Fruit fly (Drosophila melanogaster) whole organism, embryonic: ENCODE measurements around the gene CG1896.
A peak's percentile ranks its signal among the peaks of the same experiment; 100 is the strongest.

Source experiments
- Asciz ChIP-seq: fragments of 200-800 bp; sonication (Bioruptor generic); optimal IDR thresholded peaks from 2 replicates; lab custom pipeline; 2017; ENCODE audit warnings: missing biosample characterization, mild to moderate bottlenecking, missing genetic modification characterization, missing genetic modification reagents
- Atf6 ChIP-seq: fragments of 200-800 bp; sonication (Bioruptor generic); IDR thresholded peaks from 2 replicates; pipeline ENCODE4 v1.3.6; 2022; ENCODE audit warnings: missing biosample characterization, missing genetic modification characterization
- CG10321 ChIP-seq: fragments of 200-800 bp; sonication (Bioruptor generic); IDR thresholded peaks from 2 replicates; pipeline ENCODE4 v1.3.6; 2022; ENCODE audit warnings: missing biosample characterization, missing genetic modification characterization
- CG10366 ChIP-seq: fragments of 200-800 bp; sonication (Bioruptor generic); IDR thresholded peaks from 2 replicates; pipeline ENCODE4 v1.3.6; 2022; ENCODE audit warnings: missing biosample characterization, missing genetic modification characterization
- CG10979 ChIP-seq: fragments of 200-800 bp; sonication (Bioruptor generic); optimal IDR thresholded peaks from 2 replicates; lab custom pipeline; 2018; ENCODE audit warnings: missing biosample characterization, mild to moderate bottlenecking, missing genetic modification characterization, moderate library complexity
- CG11093 ChIP-seq: fragments of 200-800 bp; sonication (Bioruptor generic); IDR thresholded peaks from 3 replicates; pipeline ENCODE4 v1.3.6; 2022; ENCODE audit warnings: missing biosample characterization, missing genetic modification characterization
- CG11398 ChIP-seq: fragments of 200-800 bp; sonication (Bioruptor generic); optimal IDR thresholded peaks from 2 replicates; lab custom pipeline; 2016; ENCODE audit warnings: missing biosample characterization, missing genetic modification characterization
- CG12942 ChIP-seq: fragments of 200-800 bp; sonication (Bioruptor generic); optimal IDR thresholded peaks from 3 replicates; lab custom pipeline; 2016; ENCODE audit warnings: missing biosample characterization, missing genetic modification characterization
- CG14710 ChIP-seq: fragments of 200-800 bp; sonication (Bioruptor generic); optimal IDR thresholded peaks from 3 replicates; lab custom pipeline; 2019; ENCODE audit warnings: missing biosample characterization, mild to moderate bottlenecking, missing genetic modification characterization, moderate library complexity
- CG14965 ChIP-seq: fragments of 200-800 bp; sonication (Bioruptor generic); optimal IDR thresholded peaks from 2 replicates; lab custom pipeline; 2016; ENCODE audit warnings: missing biosample characterization, missing genetic modification characterization, borderline replicate concordance
- CG16815 ChIP-seq: fragments of 200-800 bp; sonication (Bioruptor generic); optimal IDR thresholded peaks from 3 replicates; lab custom pipeline; 2017; ENCODE audit warnings: missing biosample characterization, mild to moderate bottlenecking, missing genetic modification characterization
- CG18476 ChIP-seq: fragments of 200-800 bp; sonication (Bioruptor generic); optimal IDR thresholded peaks from 2 replicates; lab custom pipeline; 2016; ENCODE audit warnings: missing biosample characterization, mild to moderate bottlenecking, missing genetic modification characterization
- CG2120 ChIP-seq: fragments of 200-800 bp; sonication (Bioruptor generic); optimal IDR thresholded peaks from 3 replicates; lab custom pipeline; 2016; ENCODE audit warnings: missing biosample characterization, missing genetic modification characterization
- CG2129 ChIP-seq: fragments of 200-800 bp; sonication (Bioruptor generic); IDR thresholded peaks from 2 replicates; pipeline ENCODE4 v1.3.6; 2022; ENCODE audit warnings: missing biosample characterization, missing genetic modification characterization; ENCODE audit not compliant: partially characterized antibody
- CG30431 ChIP-seq: fragments of 200-800 bp; sonication (Bioruptor generic); optimal IDR thresholded peaks from 2 replicates; lab custom pipeline; 2017; ENCODE audit warnings: missing biosample characterization, missing genetic modification characterization
- CG31365 ChIP-seq: fragments of 200-800 bp; sonication (Bioruptor generic); optimal IDR thresholded peaks from 2 replicates; lab custom pipeline; 2018; ENCODE audit warnings: missing biosample characterization, mild to moderate bottlenecking, missing genetic modification characterization
- CG32532 ChIP-seq: fragments of 200-800 bp; sonication (Bioruptor generic); IDR thresholded peaks from 2 replicates; pipeline ENCODE4 v1.3.6; 2022; ENCODE audit warnings: missing biosample characterization, missing genetic modification characterization
- CG32772 ChIP-seq: fragments of 200-800 bp; sonication (Bioruptor generic); IDR thresholded peaks from 2 replicates; pipeline ENCODE4 v1.3.6; 2022; ENCODE audit warnings: missing biosample characterization, missing genetic modification characterization
- CG33213 ChIP-seq: fragments of 200-800 bp; sonication (Bioruptor generic); optimal IDR thresholded peaks from 3 replicates; lab custom pipeline; 2016; ENCODE audit warnings: missing biosample characterization, missing genetic modification characterization
- CG34376 ChIP-seq: fragments of 200-800 bp; sonication (Bioruptor generic); optimal IDR thresholded peaks from 2 replicates; lab custom pipeline; 2018; ENCODE audit warnings: missing biosample characterization, mild to moderate bottlenecking, missing genetic modification characterization
- CG3838 ChIP-seq: fragments of 200-800 bp; sonication (Bioruptor generic); optimal IDR thresholded peaks from 3 replicates; lab custom pipeline; 2016; ENCODE audit warnings: missing biosample characterization, missing genetic modification characterization
- CG3847 ChIP-seq: fragments of 200-800 bp; sonication (Bioruptor generic); IDR thresholded peaks from 2 replicates; pipeline ENCODE4 v1.3.6; 2022; ENCODE audit warnings: missing biosample characterization, missing genetic modification characterization
- CG4820 ChIP-seq: fragments of 200-800 bp; sonication (Bioruptor generic); optimal IDR thresholded peaks from 3 replicates; lab custom pipeline; 2016; ENCODE audit warnings: missing biosample characterization, missing genetic modification characterization
- CG6791 ChIP-seq: fragments of 200-800 bp; sonication (Bioruptor generic); IDR thresholded peaks from 3 replicates; pipeline ENCODE4 v1.3.6; 2022; ENCODE audit warnings: missing biosample characterization, missing genetic modification characterization; ENCODE audit not compliant: partially characterized antibody
- CG7987 ChIP-seq: fragments of 200-800 bp; sonication (Bioruptor generic); optimal IDR thresholded peaks from 2 replicates; lab custom pipeline; 2018; ENCODE audit warnings: missing biosample characterization, mild to moderate bottlenecking, missing genetic modification characterization, moderate library complexity
- CG9932 ChIP-seq: fragments of 200-800 bp; sonication (Bioruptor generic); IDR thresholded peaks from 2 replicates; pipeline ENCODE4 v1.3.6; 2022; ENCODE audit warnings: missing biosample characterization, missing genetic modification characterization
- Dfd ChIP-seq, 2 experiments: fragments of >200 bp; optimal IDR thresholded peaks; 2 replicates each; lab custom pipeline; 2017; ENCODE audit warnings: missing biosample characterization in 2 of 2, missing genetic modification characterization in 2 of 2
- Fer3 ChIP-seq: fragments of 200-800 bp; sonication (Bioruptor generic); optimal IDR thresholded peaks from 2 replicates; lab custom pipeline; 2018; ENCODE audit warnings: missing biosample characterization, mild to moderate bottlenecking, missing genetic modification characterization, moderate library complexity
- GATAe ChIP-seq: fragments of 200-800 bp; sonication (Bioruptor generic); conservative IDR thresholded peaks from 2 replicates; pipeline ENCODE4 v1.3.6; 2022; ENCODE audit warnings: missing biosample characterization, missing genetic modification characterization
- Hand ChIP-seq: fragments of 200-800 bp; sonication (Bioruptor generic); optimal IDR thresholded peaks from 2 replicates; lab custom pipeline; 2017; ENCODE audit warnings: mild to moderate bottlenecking, missing biosample characterization, missing genetic modification reagents, missing genetic modification characterization
- Mrtf ChIP-seq: fragments of 200-800 bp; sonication (Bioruptor generic); IDR thresholded peaks from 3 replicates; pipeline ENCODE4 v1.3.6; 2022; ENCODE audit warnings: missing biosample characterization, missing genetic modification characterization
- PHDP ChIP-seq: fragments of 200-800 bp; sonication (Bioruptor generic); optimal IDR thresholded peaks from 3 replicates; lab custom pipeline; 2018; ENCODE audit warnings: missing biosample characterization, mild to moderate bottlenecking, missing genetic modification characterization, moderate library complexity
- Pdp1 ChIP-seq, 2 experiments: fragments of 200-800 bp; sonication (Bioruptor generic); optimal IDR thresholded peaks; 3 replicates each; lab custom pipeline; 2016; ENCODE audit warnings: missing biosample characterization in 2 of 2, missing genetic modification characterization in 2 of 2, mild to moderate bottlenecking in 1 of 2, moderate library complexity in 1 of 2
- Rx ChIP-seq: fragments of 200-800 bp; sonication (Bioruptor generic); IDR thresholded peaks from 2 replicates; pipeline ENCODE4 v1.3.6; 2022; ENCODE audit warnings: missing biosample characterization, missing genetic modification characterization
- Xbp1 ChIP-seq: fragments of 200-800 bp; sonication (Bioruptor generic); optimal IDR thresholded peaks from 3 replicates; lab custom pipeline; 2016; ENCODE audit warnings: missing biosample characterization, mild to moderate bottlenecking, missing genetic modification characterization
- cad ChIP-seq: fragments of >200 bp; optimal IDR thresholded peaks from 2 replicates; lab custom pipeline; 2017; ENCODE audit warnings: missing biosample characterization, missing genetic modification characterization
- cato ChIP-seq: fragments of 200-800 bp; sonication (Bioruptor generic); optimal IDR thresholded peaks from 2 replicates; lab custom pipeline; 2016; ENCODE audit warnings: missing biosample characterization, missing genetic modification characterization, borderline replicate concordance
- dati ChIP-seq: fragments of 200-800 bp; sonication (Bioruptor generic); IDR thresholded peaks from 2 replicates; pipeline ENCODE4 v1.3.6; 2022; ENCODE audit warnings: missing biosample characterization, missing genetic modification characterization
- dpn ChIP-seq, 2 experiments: fragments of 200-800 bp; sonication (Bioruptor generic); optimal IDR thresholded peaks; 3 replicates each; lab custom pipeline; 2016; ENCODE audit warnings: missing biosample characterization in 2 of 2, missing genetic modification characterization in 2 of 2
- fru ChIP-seq: fragments of >200 bp; optimal IDR thresholded peaks from 2 replicates; lab custom pipeline; 2017
- mam ChIP-seq: fragments of 200-800 bp; sonication (Bioruptor generic); optimal IDR thresholded peaks from 3 replicates; lab custom pipeline; 2016; ENCODE audit warnings: missing biosample characterization, missing genetic modification characterization
- mld ChIP-seq: fragments of 200-800 bp; sonication (Bioruptor generic); IDR thresholded peaks from 3 replicates; pipeline ENCODE4 v1.3.6; 2022; ENCODE audit warnings: missing biosample characterization, missing genetic modification characterization; ENCODE audit not compliant: partially characterized antibody
- onecut ChIP-seq: fragments of 200-800 bp; sonication (Bioruptor generic); IDR thresholded peaks from 2 replicates; pipeline ENCODE4 v1.3.6; 2022; ENCODE audit warnings: missing biosample characterization, missing genetic modification characterization
- pita ChIP-seq: fragments of 200-800 bp; sonication (Bioruptor generic); optimal IDR thresholded peaks from 2 replicates; lab custom pipeline; 2017; ENCODE audit warnings: missing biosample characterization, mild to moderate bottlenecking, missing genetic modification characterization
- repo ChIP-seq: fragments of 200-800 bp; sonication (Bioruptor generic); optimal IDR thresholded peaks from 2 replicates; lab custom pipeline; 2016; ENCODE audit warnings: missing biosample characterization, missing genetic modification characterization
- ro ChIP-seq: fragments of 200-800 bp; sonication (Bioruptor generic); IDR thresholded peaks from 2 replicates; pipeline ENCODE4 v1.3.6; 2022; ENCODE audit warnings: missing biosample characterization, missing genetic modification characterization
- row ChIP-seq: fragments of 200-800 bp; sonication (Bioruptor generic); IDR thresholded peaks from 3 replicates; pipeline ENCODE4 v1.3.6; 2022; ENCODE audit warnings: missing biosample characterization, missing genetic modification characterization
- sr ChIP-seq: fragments of 200-800 bp; sonication (Bioruptor generic); IDR thresholded peaks from 3 replicates; pipeline ENCODE4 v1.3.6; 2022; ENCODE audit warnings: missing biosample characterization, missing genetic modification characterization
- tll ChIP-seq, 2 experiments: fragments of 200-800 bp in 1 of 2; fragments of >200 bp in 1 of 2; sonication (Bioruptor generic) in 1 of 2; optimal IDR thresholded peaks; 2 replicates each; lab custom pipeline; 2017 to 2019; ENCODE audit warnings: missing biosample characterization in 2 of 2, missing genetic modification characterization in 2 of 2, mild to moderate bottlenecking in 1 of 2, moderate library complexity in 1 of 2
- zf30C ChIP-seq: fragments of 200-800 bp; sonication (Bioruptor generic); optimal IDR thresholded peaks from 3 replicates; lab custom pipeline; 2018; ENCODE audit warnings: missing biosample characterization, mild to moderate bottlenecking, missing genetic modification characterization

Gene CG1896

DNA sequence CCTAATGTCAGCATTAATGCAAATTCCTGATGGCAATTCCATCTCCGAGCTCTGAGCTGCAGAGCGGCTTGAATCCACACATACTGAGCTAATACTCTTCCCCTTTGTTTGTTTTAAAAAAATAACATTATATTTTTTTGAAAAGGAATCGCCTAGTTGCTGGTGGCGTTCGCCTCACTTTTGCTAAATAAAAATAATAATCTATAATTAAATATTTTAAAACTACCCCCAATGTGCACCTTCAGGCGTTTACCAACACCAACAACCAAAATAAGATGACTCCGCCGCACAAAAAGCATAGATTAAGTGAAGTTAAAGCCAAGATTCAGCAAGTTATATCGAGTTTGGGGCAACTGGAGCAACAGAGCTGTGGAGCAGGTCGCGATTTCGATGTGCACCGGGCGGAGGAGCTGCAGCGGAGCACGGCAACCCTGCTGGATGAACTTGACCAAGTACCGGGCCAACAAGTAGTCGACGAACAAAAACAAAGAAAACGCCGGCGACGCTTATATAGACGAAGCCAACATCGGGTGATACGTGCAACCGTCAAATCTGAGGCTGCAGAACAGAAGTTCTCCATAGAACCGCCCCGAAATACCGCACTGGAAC, at the start of gene CG1896 (continued):
- no peak for TF ChIP-seq pita (GFP tag; lab: Kevin White, UChicago)
- TF ChIP-seq CG10979 = peak; percentile 21
- TF ChIP-seq CG14710 (tag; lab: Kevin White, UChicago) = peak; percentile 21
- TF ChIP-seq onecut (GFP tag; lab: Robert Waterston, UW) = 0 out of 2 replicates have a peak, but pooled peaks have one; percentile 16
- no peak for TF ChIP-seq Hand (GFP tag; lab: Kevin White, UChicago)
- no peak for TF ChIP-seq CG2129 (GFP tag; lab: Robert Waterston, UW)
- no peak for TF ChIP-seq Dfd (GFP tag; optimal IDR thresholded peaks at IDR 0.05; lab: Kevin White, UChicago)
- peak; percentile 8 for TF ChIP-seq mam (GFP tag; lab: Kevin White, UChicago)
- peak; percentile 41; the same call in 1 of the 2 replicates for TF ChIP-seq CG32532 (GFP tag; lab: Robert Waterston, UW)
- TF ChIP-seq dpn (GFP tag; optimal IDR thresholded peaks at IDR 0.05; lab: Kevin White, UChicago) = peak in 1 of 2 experiments; percentile 14
- TF ChIP-seq CG9932 (GFP tag; lab: Robert Waterston, UW) = peak; percentile 48; the same call in 1 of the 2 replicates
- TF ChIP-seq CG12942 (GFP tag; lab: Kevin White, UChicago) = no peak
- no peak for TF ChIP-seq CG6791
- no peak for TF ChIP-seq Pdp1 (GFP tag; optimal IDR thresholded peaks at IDR 0.05; lab: Kevin White, UChicago)
- no peak for TF ChIP-seq Mrtf
- no peak for TF ChIP-seq fru
- peak; percentile 1 for TF ChIP-seq CG7987 (GFP tag; lab: Kevin White, UChicago)
- TF ChIP-seq Xbp1 (GFP tag; lab: Kevin White, UChicago) = peak; percentile 43
- TF ChIP-seq CG3838 (GFP tag; lab: Kevin White, UChicago) = no peak
- no peak for TF ChIP-seq CG31365 (tag; lab: Kevin White, UChicago)
- TF ChIP-seq CG34376 (GFP tag; lab: Kevin White, UChicago) = peak; percentile 31
- no peak for TF ChIP-seq ro
- peak; percentile 46 for TF ChIP-seq CG18476
- TF ChIP-seq Asciz = no peak
- TF ChIP-seq cato (GFP tag; lab: Kevin White, UChicago) = no peak
- no peak for TF ChIP-seq CG30431
- TF ChIP-seq Fer3 (tag; lab: Kevin White, UChicago) = peak; percentile 30
- peak; percentile 54 for TF ChIP-seq CG10366 (GFP tag; lab: Robert Waterston, UW)
- TF ChIP-seq CG4820 (GFP tag; lab: Kevin White, UChicago) = peak; percentile 5
- TF ChIP-seq mld = no peak
- TF ChIP-seq CG11398 (GFP tag; lab: Kevin White, UChicago) = no peak
- TF ChIP-seq repo = no peak
- no peak for TF ChIP-seq Atf6 (GFP tag; lab: Robert Waterston, UW)
- TF ChIP-seq PHDP = peak; percentile 36
- no peak for TF ChIP-seq dati (GFP tag; lab: Robert Waterston, UW)
- TF ChIP-seq CG32772 (GFP tag; lab: Robert Waterston, UW) = no peak; the same call in 1 of the 2 replicates
- no peak for TF ChIP-seq CG14965 (GFP tag; lab: Kevin White, UChicago)
- TF ChIP-seq Rx (GFP tag; lab: Robert Waterston, UW) = 0 out of 2 replicates have a peak, but pooled peaks have one; percentile 25
- TF ChIP-seq CG33213 (GFP tag; lab: Kevin White, UChicago) = no peak
- no peak for TF ChIP-seq cad (GFP tag; lab: Kevin White, UChicago)
- peak; percentile 34 for TF ChIP-seq CG3847 (GFP tag; lab: Robert Waterston, UW)
- peak; percentile 50 for TF ChIP-seq CG2120 (GFP tag; lab: Kevin White, UChicago)
- TF ChIP-seq GATAe (GFP tag; lab: Robert Waterston, UW) = no peak
- TF ChIP-seq CG11093 (GFP tag; lab: Robert Waterston, UW) = no peak
- no peak for TF ChIP-seq tll (GFP tag; optimal IDR thresholded peaks at IDR 0.05; lab: Kevin White, UChicago)
- no peak for TF ChIP-seq CG10321 (GFP tag; lab: Robert Waterston, UW)
- no peak for TF ChIP-seq sr (GFP tag; lab: Robert Waterston, UW)
- TF ChIP-seq zf30C (GFP tag; lab: Kevin White, UChicago) = no peak
- no peak for TF ChIP-seq CG16815 (GFP tag; lab: Kevin White, UChicago)
- peak; percentile 67 for TF ChIP-seq row (GFP tag; lab: Robert Waterston, UW)
